Fruit fly (Drosophila melanogaster) Kc167 (cell line): ENCODE measurements around the gene PpD6.

Source experiments
- Myc ChIP-seq: fragments of >200 bp; optimal IDR thresholded peaks from 2 replicates; lab custom pipeline; 2017; ENCODE audit warnings: missing external identifiers
- h ChIP-seq: fragments of >200 bp; optimal IDR thresholded peaks from 3 replicates; lab custom pipeline; 2018; ENCODE audit warnings: missing external identifiers
- insv ChIP-seq: fragments of >200 bp; optimal IDR thresholded peaks from 3 replicates; lab custom pipeline; 2018; ENCODE audit warnings: missing external identifiers
- ttk ChIP-seq: sonication (Bioruptor generic); optimal IDR thresholded peaks from 2 replicates; lab custom pipeline; 2017; ENCODE audit warnings: missing external identifiers

DNA sequence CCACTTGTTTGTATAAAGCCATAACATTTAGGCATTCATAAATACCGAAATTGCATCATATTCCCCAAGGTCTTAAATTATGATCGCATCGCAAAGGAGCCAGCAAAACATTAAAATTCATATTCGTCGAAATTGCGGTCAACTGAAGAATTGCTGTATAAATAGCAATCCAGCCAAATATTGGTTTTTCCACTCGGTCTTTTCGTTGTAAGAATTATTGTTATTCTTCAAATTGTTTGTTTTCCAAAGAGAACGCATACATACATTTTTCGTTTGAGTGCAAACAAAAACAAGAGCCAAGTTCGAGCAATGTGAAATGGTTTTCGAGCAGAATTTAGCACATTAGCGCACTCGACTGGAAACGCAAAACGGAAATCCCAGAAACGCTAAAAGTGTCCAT, 5.4 kb downstream of the PpD6 start:
- TF ChIP-seq ttk (lab: Kevin White, UChicago) (no peak), Myc (lab: Kevin White, UChicago) (no peak), insv (no peak), h (lab: Kevin White, UChicago) (no peak)
